Fruit fly (Drosophila melanogaster): ENCODE results near the gene CG31835.

- no peak for TF ChIP-seq CG16815 (GFP tag; optimal IDR thresholded peaks at IDR 0.05)
- TF ChIP-seq CG9727 (GFP tag; optimal IDR thresholded peaks at IDR 0.05), result no peak
- no peak for TF ChIP-seq ATbp (GFP tag; optimal IDR thresholded peaks at IDR 0.05)
- TF ChIP-seq Abd-B (GFP tag; optimal IDR thresholded peaks at IDR 0.05), result no peak
- TF ChIP-seq ci (GFP tag; IDR thresholded peaks at IDR 0.05), result no peak
These were observed 7.7 kb downstream of the CG31835 start for dm6 chr2L:14743337-14743736.
